Fruit fly (Drosophila melanogaster) whole organism, pupa: ENCODE measurements around the gene CIA30.

Experiments
- CG12605 ChIP-seq: fragments of 200-800 bp; sonication (Bioruptor generic); IDR thresholded peaks from 2 replicates; pipeline ENCODE4 v1.3.6; 2022; ENCODE audit warnings: missing biosample characterization, missing genetic modification characterization
- CG15710 ChIP-seq: fragments of 200-800 bp; sonication (Bioruptor generic); optimal IDR thresholded peaks from 2 replicates; lab custom pipeline; 2018; ENCODE audit warnings: missing biosample characterization, mild to moderate bottlenecking, missing genetic modification characterization, moderate library complexity
- CG4496 ChIP-seq: fragments of 200-800 bp; sonication (Bioruptor generic); IDR thresholded peaks from 3 replicates; pipeline ENCODE4 v1.3.6; 2022; ENCODE audit warnings: missing biosample characterization, missing genetic modification characterization
- Ets98B ChIP-seq: fragments of 200-800 bp; sonication (Bioruptor generic); IDR thresholded peaks from 2 replicates; pipeline ENCODE4 v1.3.6; 2022; ENCODE audit warnings: missing biosample characterization, missing genetic modification characterization
- fd96Ca ChIP-seq: fragments of 200-800 bp; sonication (Bioruptor generic); IDR thresholded peaks from 3 replicates; pipeline ENCODE4 v1.3.6; 2022; ENCODE audit warnings: missing biosample characterization, missing genetic modification characterization

- TF ChIP-seq Ets98B (GFP tag; lab: Robert Waterston, UW) (peak; percentile 49; the same call in 1 of the 2 replicates), CG12605 (GFP tag; lab: Robert Waterston, UW) (no peak), CG15710 (no peak), CG4496 (GFP tag; lab: Robert Waterston, UW) (0 out of 3 replicates have a peak, but pooled peaks have one; percentile 44), fd96Ca (GFP tag; lab: Robert Waterston, UW) (no peak)
Observed at dm6 chr3R:29782367-29782766, 45.6 kb downstream of the CIA30 start.
